Fruit fly (Drosophila melanogaster): ENCODE data around the gene PICK1.

dm6 chr2L:12656865-12657264, 38.0 kb upstream of the PICK1 start, which contains the start of gene pdm2:
- TF ChIP-seq CG15336 (GFP tag; IDR thresholded peaks at IDR 0.05) (no peak), dac (GFP tag; optimal IDR thresholded peaks at IDR 0.05) (no peak), Gug (GFP tag; IDR thresholded peaks at IDR 0.05) (no peak), CG6854 (GFP tag; optimal IDR thresholded peaks at IDR 0.05) (no peak), fd85E (GFP tag; optimal IDR thresholded peaks at IDR 0.05) (no peak), acj6 (GFP tag; optimal IDR thresholded peaks at IDR 0.05) (no peak), Sox102F (GFP tag; optimal IDR thresholded peaks at IDR 0.05) (no peak), CG16779 (tag; optimal IDR thresholded peaks at IDR 0.05) (no peak), CG3919 (GFP tag; optimal IDR thresholded peaks at IDR 0.05) (no peak), Smox (GFP tag; optimal IDR thresholded peaks at IDR 0.05) (no peak), ss (GFP tag; optimal IDR thresholded peaks at IDR 0.05) (no peak), esn (GFP tag; optimal IDR thresholded peaks at IDR 0.05) (no peak), CG4318 (GFP tag; optimal IDR thresholded peaks at IDR 0.05) (no peak), CG8632 (GFP tag; optimal IDR thresholded peaks at IDR 0.05) (no peak)

Data from whole organism, prepupa.